Fruit fly (Drosophila melanogaster) whole organism, wandering third instar larva: ENCODE results near the gene tadr.

ENCODE experiments used
- Dif ChIP-seq: fragments of 200-275, 200-300 bp; sonication (Bioruptor generic); optimal IDR thresholded peaks from 2 replicates; lab custom pipeline; 2018; ENCODE audit warnings: missing biosample characterization, missing genetic modification characterization; ENCODE audit not compliant: partially characterized antibody
- sage ChIP-seq: fragments of 200-800 bp; sonication (Bioruptor generic); optimal IDR thresholded peaks from 2 replicates; lab custom pipeline; 2016; ENCODE audit warnings: missing biosample characterization, mild to moderate bottlenecking, missing genetic modification characterization

DNA sequence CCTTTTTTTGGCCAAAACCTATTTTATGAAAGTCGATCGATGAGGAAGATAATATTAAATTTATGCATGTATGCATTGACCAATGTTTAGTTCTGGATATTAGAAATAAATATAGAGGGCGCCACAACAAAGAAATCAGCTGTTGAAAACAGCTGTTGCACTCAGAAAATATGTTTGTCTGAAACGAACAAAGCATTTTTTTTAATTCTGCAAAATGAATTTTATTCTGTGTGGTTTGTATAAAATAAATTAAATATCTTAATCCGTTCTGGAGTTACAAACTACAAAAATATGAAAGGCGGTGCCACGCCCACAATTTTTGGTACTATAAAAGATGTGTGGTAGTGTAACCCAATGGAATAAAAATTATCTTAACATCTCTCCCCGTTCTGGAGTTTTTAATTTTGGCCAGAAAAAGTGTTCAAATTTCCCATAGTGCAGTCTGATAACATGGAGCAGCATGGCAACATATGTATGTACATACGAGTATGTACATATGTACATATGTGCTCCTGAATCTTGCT lies 33.6 kb downstream of the tadr start:
- no peak for TF ChIP-seq sage
- no peak for TF ChIP-seq Dif (GFP tag; lab: Kevin White, UChicago)
